Worm (Caenorhabditis elegans): ENCODE measurements around the gene tiar-1.

DNA sequence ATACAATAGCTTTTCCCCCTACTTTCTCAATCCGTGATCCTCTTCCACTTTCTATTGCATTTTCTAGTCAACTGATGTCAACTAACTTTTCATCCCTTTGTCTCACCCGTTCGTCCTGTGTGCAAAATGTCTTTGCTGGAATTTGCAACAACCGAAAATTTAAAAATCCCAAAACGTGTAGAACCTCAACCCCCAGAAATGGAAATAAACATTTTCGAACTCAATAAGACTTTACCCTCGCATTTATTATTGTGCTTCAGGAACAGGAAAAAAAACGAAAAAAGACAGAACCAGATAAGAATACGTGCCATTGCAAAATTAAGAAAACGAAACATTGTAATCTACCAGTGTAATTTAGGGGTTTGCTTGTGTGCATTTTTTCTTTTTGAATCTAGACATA is 2.5 kb downstream of the tiar-1 start:
- TF ChIP-seq rnt-1 (tag; optimal IDR thresholded peaks at IDR 0.05), result no peak
- TF ChIP-seq K02D7.2 (tag; optimal IDR thresholded peaks at IDR 0.05), result no peak
- no peak for TF ChIP-seq nhr-11 (tag; optimal IDR thresholded peaks at IDR 0.05)
- no peak for TF ChIP-seq lin-11 (tag; optimal IDR thresholded peaks at IDR 0.05)
- no peak for TF ChIP-seq zip-5 (tag; optimal IDR thresholded peaks at IDR 0.05)
- no peak for TF ChIP-seq pax-1 (tag; optimal IDR thresholded peaks at IDR 0.05)
- no peak for TF ChIP-seq ets-4 (tag; optimal IDR thresholded peaks at IDR 0.05)
- no peak for TF ChIP-seq sox-4 (tag; optimal IDR thresholded peaks at IDR 0.05)
- TF ChIP-seq ama-1 (optimal IDR thresholded peaks at IDR 0.05), result peak; percentile 80
- TF ChIP-seq ceh-24 (tag; optimal IDR thresholded peaks at IDR 0.05), result no peak
- no peak for TF ChIP-seq ceh-31 (tag; optimal IDR thresholded peaks at IDR 0.05)
- no peak for TF ChIP-seq elt-4 (tag; optimal IDR thresholded peaks at IDR 0.05)
- no peak for TF ChIP-seq pqm-1 (tag; optimal IDR thresholded peaks at IDR 0.05)
- no peak for TF ChIP-seq ceh-9 (tag; optimal IDR thresholded peaks at IDR 0.05)
